Fruit fly (Drosophila melanogaster) whole organism, larva: Measurements from ENCODE around the gene CG5280.

Experiments used
- noc ChIP-seq: fragments of 200-800 bp; sonication (Bioruptor generic); optimal IDR thresholded peaks from 3 replicates; lab custom pipeline; 2019; ENCODE audit warnings: missing biosample characterization, mild to moderate bottlenecking, missing genetic modification characterization, moderate library complexity

CG5280 gene

DNA sequence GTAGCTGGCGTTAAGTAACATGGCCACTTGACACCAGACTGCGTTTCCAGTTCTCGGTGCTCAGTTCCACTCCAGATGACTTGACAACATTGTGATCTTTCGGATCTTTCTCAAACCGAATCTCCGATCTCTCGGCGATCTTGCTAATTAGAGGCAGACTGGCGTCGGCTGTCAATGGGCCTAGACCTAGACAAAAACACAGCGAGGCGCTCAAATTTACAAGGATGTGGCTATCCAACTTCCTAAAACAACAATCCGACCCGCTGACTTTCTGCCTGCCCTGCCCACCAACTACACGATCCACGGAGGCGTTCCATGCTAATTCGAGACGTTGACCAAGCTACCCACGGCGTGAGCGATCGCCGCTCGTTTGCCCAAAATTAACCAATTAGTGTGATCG, 23.7 kb upstream of the CG5280 start:
- no peak for TF ChIP-seq noc

DNA sequence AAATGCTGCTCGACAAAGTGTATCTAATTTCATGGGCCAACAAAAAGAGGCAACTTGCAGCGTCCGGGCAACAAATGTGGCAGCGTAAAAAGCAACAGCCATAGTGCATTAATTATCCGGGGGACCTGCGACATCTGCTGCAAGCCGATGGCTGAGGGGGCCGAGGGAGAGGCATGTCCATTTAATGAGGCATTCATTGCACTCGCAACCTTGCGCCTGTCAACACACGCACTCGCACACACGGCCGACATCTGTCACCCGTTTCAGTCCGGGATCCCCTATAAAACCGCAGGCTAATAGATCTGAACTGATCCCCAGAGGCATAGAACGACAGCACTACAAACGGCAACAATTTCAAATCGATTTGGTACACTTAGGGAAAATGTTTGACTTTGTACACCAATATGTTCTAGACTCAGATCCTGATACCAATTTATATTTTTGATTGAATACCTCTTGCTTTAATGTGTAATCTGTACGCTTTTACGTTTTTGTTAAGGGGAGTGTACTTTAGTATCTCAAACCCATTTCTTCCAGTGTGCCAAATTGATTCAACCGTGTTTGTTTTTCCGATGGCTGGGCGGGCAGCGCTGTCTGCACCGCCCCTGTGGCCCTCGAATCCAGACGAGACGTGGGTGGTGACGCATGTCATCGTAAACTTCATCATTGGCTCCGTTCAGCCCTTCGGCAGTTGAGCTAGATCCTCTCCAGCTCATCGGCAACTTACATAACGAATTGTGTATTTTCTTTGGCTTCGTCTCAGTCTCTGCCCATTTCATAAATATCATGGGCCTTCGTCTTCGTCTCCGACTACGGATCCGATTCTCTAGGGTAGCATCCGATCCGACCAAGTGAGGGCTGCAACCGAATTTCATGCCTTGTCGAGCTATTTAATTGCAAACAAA, 21.7 kb upstream of the CG5280 start:
- TF ChIP-seq noc, result no peak

DNA sequence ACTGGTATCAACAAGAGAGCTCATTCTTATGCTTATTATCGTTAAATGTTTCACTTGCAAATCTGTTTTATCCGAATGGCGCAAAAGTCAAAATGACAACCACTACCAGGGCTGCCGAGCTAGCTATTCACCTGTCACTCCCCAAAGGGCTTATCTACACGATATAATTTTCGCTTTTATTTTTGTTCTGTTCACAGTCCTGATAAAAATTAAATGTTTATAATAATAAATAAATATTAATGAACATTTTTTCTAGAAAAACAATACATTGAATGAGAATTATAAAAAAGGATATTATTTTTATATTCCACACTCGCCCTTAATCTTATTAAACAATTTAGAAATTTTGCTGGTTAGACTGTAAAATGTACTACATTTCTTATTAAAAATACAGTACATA, 19.7 kb upstream of the CG5280 start, which contains the start of gene CG5194:
CG5194 (minus strand) TSS at position 101 of the 400 bp plus-strand sequence.
- TF ChIP-seq noc, result no peak

DNA sequence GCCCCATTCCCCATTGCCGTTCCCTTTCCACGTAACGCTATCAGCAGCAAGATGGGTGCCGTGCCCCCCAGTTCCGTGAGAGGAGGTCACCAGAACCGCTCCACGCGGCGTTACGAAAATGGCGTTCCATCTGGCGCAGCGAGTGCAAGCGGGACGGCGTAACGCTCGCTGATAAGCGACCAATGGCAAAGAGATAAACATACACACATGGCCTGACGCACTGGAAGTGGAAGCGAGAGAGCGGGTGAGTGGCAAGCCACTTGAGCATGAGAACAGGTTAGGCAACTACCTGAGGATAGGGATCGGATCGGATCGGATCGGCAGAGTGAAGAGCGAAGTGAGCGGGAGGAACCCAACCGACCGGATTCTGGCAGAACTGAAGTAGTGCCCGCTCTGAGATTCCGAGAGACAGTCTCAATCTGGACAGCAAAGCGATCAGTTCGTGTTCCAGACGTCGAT, 14.8 kb upstream of the CG5280 start, which contains the start of gene Doc3:
Doc3 (plus strand) TSS at position 409 of the 459 bp plus-strand sequence.
- no peak for TF ChIP-seq noc

DNA sequence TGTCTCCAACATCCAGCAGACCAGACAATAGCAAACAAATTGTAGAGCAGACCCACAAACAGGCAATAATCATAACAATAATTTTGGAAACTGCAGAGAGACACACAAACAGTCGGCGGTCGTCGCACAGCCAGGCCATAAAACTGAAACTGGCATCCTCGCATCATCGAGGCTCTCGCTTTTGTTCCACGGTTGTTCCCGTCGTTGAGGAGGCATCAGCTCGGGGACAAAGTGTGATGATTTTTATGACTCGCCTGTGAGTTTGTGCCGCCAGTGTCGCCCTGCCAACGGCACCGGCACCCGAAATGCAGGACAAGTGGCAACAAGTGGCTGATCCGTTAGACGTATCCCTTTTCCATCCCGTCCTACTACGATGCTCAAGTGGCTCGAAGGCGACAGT, 13.3 kb upstream of the CG5280 start:
- TF ChIP-seq noc, result no peak

DNA sequence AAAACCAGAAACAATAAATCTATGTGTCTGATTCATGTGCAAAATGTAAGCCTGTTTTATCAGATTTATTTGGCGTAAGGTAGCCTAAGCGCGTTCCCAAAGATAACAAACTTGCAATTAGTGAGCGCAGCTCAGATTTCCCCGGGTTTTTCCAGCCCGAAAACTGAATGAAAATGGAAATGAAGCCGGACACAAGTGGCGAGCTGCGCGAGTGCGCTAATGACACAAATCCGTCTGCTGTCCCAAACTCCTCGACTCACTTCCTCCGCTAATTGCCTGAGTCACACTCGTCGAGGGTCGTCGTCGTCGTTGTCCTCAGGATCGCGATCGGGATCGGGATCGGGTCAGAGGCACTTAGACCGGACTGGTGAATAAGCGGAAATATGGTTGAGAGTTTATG, 12.5 kb upstream of the CG5280 start:
- no peak for TF ChIP-seq noc

DNA sequence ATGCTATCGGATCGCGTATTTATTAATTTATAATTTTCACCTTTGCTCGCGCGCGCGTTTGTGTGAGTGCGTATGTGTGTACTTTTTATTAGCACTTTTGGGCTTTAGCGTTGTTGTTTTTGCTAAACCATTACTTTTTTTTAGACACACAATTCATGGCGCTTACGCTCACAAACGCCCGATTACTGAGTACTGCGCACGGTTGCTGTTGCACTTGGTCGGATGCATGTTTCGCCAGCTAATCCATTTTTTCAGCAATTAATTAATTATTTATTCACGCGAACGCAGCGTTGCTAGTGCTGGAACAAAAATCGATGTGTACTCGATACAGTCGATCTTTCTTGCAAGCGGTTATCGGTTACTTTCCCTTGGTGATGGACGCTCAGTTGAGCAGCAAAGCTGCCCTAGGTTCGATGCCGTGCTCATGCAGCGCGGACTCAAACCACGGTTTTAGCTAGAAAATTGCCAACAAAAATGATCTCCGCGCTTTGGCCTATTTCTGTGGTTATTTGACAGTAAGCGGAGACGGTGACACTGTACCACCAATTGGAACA, 7.7 kb upstream of the CG5280 start, which contains the start of the genes smg and CG5087:
smg (minus strand) TSS at position 304 of the 554 bp plus-strand sequence.
CG5087 (plus strand) TSS at position 499 of the 554 bp plus-strand sequence.
- peak; percentile 31 for TF ChIP-seq noc

DNA sequence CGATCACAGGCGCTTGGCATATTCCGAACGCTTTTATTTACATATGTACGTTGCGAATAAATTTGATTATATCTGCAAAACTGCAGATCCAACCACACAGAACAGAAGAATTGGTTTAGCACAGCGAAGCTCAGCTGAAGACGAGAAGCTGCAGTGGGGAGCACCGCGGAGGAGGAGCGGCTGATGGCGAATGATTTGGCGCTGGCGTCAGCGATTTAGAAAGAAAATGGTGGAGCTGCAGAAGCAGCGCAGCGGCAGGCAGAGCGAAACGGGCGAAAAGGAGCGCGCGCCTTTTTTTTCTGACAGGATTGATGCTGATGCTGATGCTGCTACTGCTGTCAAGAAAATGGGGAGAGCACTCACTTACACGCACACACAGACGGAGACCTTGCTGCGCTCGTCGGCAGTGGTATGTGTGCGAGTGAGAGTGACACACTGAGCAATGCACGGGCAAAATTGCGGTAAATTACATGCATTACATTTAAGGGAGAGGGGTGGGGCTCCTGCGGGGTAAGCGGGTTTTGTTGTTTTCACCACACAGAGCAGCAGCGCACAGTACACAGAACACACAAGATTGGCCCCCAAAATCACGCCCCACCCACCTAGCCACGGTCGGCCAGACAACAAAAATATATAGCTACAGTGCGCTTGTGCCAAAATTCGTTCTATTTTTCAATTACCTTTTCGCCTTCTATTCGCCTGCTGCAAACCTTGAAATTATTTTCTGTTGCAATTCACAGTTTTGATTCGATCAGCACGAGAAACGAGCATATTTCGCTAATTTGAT, 7.1 kb upstream of the CG5280 start:
- no peak for TF ChIP-seq noc

DNA sequence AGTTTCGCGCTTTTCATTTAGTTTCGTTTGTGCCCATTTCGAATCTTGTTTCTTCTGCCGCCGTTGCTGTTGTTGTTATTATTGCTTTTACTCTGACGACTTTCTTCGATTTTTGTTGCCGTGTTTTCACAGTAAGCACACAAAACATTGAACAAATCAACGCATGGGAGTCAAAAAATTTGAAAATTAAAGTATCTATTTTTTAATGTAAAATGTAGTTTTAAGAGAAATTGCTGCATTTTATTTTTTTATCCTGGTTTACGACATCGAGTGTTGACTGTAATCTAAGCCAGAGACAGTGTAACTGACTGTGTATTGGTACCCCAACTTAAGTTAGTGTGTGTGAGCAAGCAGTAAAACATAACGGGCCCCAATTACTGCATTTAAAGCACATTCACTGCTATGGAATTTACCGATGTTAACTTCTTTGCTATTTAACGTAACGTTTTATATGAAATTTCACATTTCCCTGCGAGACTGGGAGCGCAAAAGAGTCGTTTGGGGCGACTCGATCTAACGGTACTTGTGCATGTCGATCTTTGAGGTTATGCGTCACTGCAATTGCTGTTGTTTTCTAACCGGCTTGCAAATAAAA, 6.2 kb upstream of the CG5280 start:
- TF ChIP-seq noc, result peak; percentile 83

DNA sequence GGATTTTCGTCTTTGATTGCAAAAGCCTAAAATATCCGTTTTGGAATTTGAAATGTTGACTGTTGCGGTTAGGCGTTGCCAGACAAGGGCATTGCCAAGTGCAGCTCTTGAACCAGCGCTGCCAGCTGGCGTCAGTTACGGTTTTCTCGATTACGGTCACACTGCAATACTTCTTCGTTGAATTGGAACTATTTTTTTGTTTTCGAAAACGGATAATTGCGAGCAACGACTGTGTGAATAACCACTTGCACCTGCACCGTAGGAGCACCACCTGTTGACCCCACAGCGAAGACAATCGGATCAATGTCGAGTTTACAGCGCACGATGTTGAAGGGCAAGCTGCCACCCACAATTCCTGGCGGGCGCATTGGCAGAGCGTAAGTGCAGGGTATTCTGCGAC, 3.4 kb downstream of the CG5280 start, which contains the start of gene CG5068:
CG5068 (plus strand) TSS at position 129 of the 400 bp plus-strand sequence.
- no peak for TF ChIP-seq noc

DNA sequence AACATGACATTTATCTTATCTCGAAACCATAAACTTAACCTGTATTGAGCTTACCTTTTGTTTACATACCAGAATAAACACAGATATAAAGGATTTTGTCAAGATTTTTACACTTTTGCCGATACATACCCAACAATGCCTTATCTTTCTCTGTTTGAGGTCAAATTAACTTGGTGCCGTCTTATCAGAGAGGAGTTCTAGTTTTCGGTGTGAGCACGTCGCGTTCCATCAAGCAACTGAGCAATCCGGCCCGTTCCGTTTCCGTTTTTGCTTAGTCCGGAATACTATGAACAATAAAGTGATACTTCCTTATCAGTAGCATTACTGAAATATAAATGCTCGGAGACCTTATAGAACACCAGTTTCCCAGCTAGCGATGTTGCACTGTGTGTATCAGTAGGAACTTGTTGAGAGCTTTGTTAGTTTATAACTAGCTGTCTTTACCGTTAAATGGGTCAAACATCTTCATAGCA, 4.1 kb downstream of the CG5280 start, which contains the start of gene Galk:
Galk (minus strand) TSS at position 244 of the 473 bp plus-strand sequence.
- peak; percentile 79 for TF ChIP-seq noc

DNA sequence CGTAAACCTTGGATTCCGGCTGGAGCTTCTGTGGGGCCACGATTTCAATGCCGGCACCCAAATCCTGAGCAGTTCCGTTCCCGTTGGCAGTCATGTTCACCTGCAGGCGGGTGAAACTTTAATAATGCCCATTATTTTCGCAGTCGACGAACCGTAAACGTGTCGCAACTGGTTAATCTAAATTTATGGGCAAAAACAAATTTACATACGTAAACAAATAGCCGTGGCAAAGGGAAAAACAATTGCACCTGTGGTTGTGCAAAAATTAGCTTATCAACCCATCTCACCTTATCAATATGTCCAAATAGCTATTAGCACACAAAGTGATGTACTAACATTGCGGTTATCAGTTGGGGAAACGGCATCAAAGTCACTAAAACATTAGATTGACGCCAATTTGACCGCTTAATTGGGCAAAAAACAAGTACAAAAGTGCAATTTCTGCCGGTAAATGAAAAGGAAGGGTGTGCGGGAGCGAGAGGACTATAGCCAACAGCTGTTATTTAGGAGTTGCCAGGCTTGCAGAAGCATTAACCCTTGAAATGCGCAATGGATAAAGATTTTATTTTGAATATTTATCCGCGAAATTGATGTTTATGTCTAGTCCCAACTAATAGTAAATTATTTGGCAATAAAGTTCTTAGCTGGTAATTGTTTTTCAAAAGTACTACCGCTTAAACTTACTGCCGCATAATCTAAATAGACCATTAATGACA, 4.7 kb downstream of the CG5280 start:
- no peak for TF ChIP-seq noc

DNA sequence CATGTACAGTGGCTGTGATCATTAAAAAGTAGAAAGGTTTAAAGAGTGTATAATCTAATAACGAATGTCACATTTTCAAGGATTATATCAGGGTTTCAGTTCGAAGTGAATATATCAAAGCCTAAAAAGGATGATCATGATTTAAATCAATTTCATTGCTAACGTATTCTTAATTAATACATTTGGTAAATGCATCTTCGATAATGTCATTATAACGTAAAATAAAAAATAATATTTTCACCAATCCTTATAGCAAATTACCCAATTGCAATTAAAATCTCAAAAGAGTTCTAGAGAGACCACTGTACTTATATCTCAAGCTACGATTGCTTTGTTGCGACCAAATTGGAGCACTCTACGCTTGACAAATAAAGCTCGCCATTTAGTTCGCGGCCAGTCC, 8.0 kb downstream of the CG5280 start:
- no peak for TF ChIP-seq noc

DNA sequence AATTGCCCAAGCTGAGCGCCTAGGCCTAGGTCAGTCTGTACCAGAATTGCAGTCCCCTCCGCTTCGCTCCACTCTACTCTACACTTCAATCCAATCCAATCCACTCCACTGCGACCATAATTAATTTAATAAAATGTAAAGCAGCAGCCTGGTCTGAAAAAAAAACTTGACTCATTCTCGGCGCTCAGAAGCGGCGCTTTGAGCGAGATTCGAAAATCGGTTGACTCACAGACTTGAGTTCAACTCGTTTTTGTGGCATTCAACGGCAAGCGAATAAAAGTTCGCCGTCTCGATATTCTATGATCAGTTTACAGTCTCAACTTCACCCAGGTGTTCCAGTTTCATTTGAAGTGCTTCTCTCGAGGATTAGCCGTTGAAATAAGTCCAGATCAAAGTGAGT, 8.5 kb downstream of the CG5280 start, which contains the start of gene CG13314:
CG13314 (plus strand) TSS at position 301 of the 400 bp plus-strand sequence.
- TF ChIP-seq noc, result no peak

DNA sequence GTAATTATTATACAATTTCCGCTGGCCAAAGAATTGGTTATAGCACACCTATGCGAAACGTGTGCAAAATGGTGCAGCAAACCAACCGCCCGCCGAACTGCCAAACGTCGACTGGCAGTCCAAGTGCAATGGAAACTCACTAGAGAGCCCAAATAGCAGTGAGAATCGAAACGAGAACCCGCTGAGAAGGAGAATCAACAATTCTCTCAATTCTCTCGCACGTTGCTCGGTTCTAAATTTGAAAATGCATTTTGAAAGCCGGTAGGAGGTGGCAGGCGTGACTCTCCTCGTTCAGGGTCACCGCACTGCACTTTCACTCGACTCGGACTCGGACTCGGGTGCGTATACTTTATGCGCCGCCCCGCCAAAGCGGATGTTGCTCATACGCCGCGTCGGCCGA, 10.2 kb downstream of the CG5280 start, which contains the start of gene CG5644:
CG5644 (minus strand) TSS at position 101 of the 400 bp plus-strand sequence.
- TF ChIP-seq noc, result no peak
